Fruit fly (Drosophila melanogaster) whole organism, prepupa: ENCODE results near the gene CG33635.

Source experiments
- Blimp-1 ChIP-seq: fragments of 200-800 bp; sonication (Bioruptor generic); optimal IDR thresholded peaks from 3 replicates; lab custom pipeline; 2017; ENCODE audit warnings: missing biosample characterization, missing genetic modification characterization, mild to moderate bottlenecking, moderate library complexity, missing genetic modification reagents
- CG11294 ChIP-seq: fragments of 200-800 bp; sonication (Bioruptor generic); IDR thresholded peaks from 2 replicates; pipeline ENCODE4 v1.3.6; 2022; ENCODE audit warnings: missing biosample characterization, missing genetic modification characterization
- CG11762 ChIP-seq: fragments of 200-800 bp; sonication (Bioruptor generic); optimal IDR thresholded peaks from 3 replicates; lab custom pipeline; 2016; ENCODE audit warnings: missing biosample characterization, missing genetic modification characterization; ENCODE audit not compliant: insufficient read depth
- CG15336 ChIP-seq: fragments of 200-800 bp; sonication (Bioruptor generic); IDR thresholded peaks from 2 replicates; pipeline ENCODE4 v1.3.6; 2022; ENCODE audit warnings: missing biosample characterization, missing genetic modification characterization
- CG1621 ChIP-seq: fragments of 200-800 bp; sonication (Bioruptor generic); optimal IDR thresholded peaks from 3 replicates; lab custom pipeline; 2018; ENCODE audit warnings: missing biosample characterization, mild to moderate bottlenecking, missing genetic modification characterization
- CG16779 ChIP-seq: fragments of 200-800 bp; sonication (Bioruptor generic); optimal IDR thresholded peaks from 3 replicates; lab custom pipeline; 2017; ENCODE audit warnings: missing biosample characterization, mild to moderate bottlenecking, missing genetic modification characterization
- CG31627 ChIP-seq: fragments of 200-800 bp; sonication (Bioruptor generic); optimal IDR thresholded peaks from 3 replicates; lab custom pipeline; 2016; ENCODE audit warnings: missing biosample characterization, missing genetic modification characterization
- CG32006 ChIP-seq: fragments of 200-800 bp; sonication (Bioruptor generic); optimal IDR thresholded peaks from 3 replicates; lab custom pipeline; 2017; ENCODE audit warnings: missing biosample characterization, mild to moderate bottlenecking, missing genetic modification characterization
- CG3919 ChIP-seq: fragments of 200-800 bp; sonication (Bioruptor generic); optimal IDR thresholded peaks from 3 replicates; lab custom pipeline; 2016; ENCODE audit warnings: missing biosample characterization, missing genetic modification characterization
- CG6163 ChIP-seq: fragments of 200-800 bp; sonication (Bioruptor generic); IDR thresholded peaks from 3 replicates; pipeline ENCODE4 v1.3.6; 2022; ENCODE audit warnings: missing biosample characterization, missing genetic modification characterization
- CG6276 ChIP-seq: fragments of 200-800 bp; sonication (Bioruptor generic); optimal IDR thresholded peaks from 2 replicates; lab custom pipeline; 2017; ENCODE audit warnings: missing biosample characterization, mild to moderate bottlenecking, missing genetic modification characterization
- CG6792 ChIP-seq: fragments of 200-800 bp; sonication (Bioruptor generic); optimal IDR thresholded peaks from 3 replicates; lab custom pipeline; 2016; ENCODE audit warnings: missing biosample characterization, missing genetic modification characterization
- CG6808 ChIP-seq: fragments of 200-800 bp; sonication (Bioruptor generic); optimal IDR thresholded peaks from 3 replicates; lab custom pipeline; 2017; ENCODE audit warnings: missing biosample characterization, missing genetic modification characterization, mild to moderate bottlenecking, moderate library complexity, missing genetic modification reagents
- CG6854 ChIP-seq: fragments of 200-800 bp; sonication (Bioruptor generic); optimal IDR thresholded peaks from 2 replicates; lab custom pipeline; 2017; ENCODE audit warnings: missing biosample characterization, mild to moderate bottlenecking, missing genetic modification characterization
- CG7368 ChIP-seq: fragments of 200-800 bp; sonication (Bioruptor generic); optimal IDR thresholded peaks from 3 replicates; lab custom pipeline; 2016; ENCODE audit warnings: missing biosample characterization, missing genetic modification characterization
- CG8119 ChIP-seq: fragments of 200-800 bp; sonication (Bioruptor generic); IDR thresholded peaks from 3 replicates; pipeline ENCODE4 v1.3.6; 2022; ENCODE audit warnings: missing biosample characterization, missing genetic modification characterization
- CG9139 ChIP-seq: fragments of 200-800 bp; sonication (Bioruptor generic); optimal IDR thresholded peaks from 3 replicates; lab custom pipeline; 2017; ENCODE audit warnings: missing biosample characterization, mild to moderate bottlenecking, missing genetic modification characterization
- Eip75B ChIP-seq: fragments of 200-800 bp; sonication (Bioruptor generic); optimal IDR thresholded peaks from 3 replicates; lab custom pipeline; 2016; ENCODE audit warnings: missing biosample characterization, missing genetic modification characterization
- Eip78C ChIP-seq: fragments of 200-800 bp; sonication (Bioruptor generic); peaks from one replicate; lab custom pipeline; 2016; ENCODE audit warnings: missing biosample characterization, missing genetic modification characterization
- Eip93F ChIP-seq: fragments of 200-800 bp; sonication (Bioruptor generic); optimal IDR thresholded peaks from 2 replicates; lab custom pipeline; 2016; ENCODE audit warnings: missing biosample characterization, mild to moderate bottlenecking, missing genetic modification characterization
- Ets96B ChIP-seq: fragments of 200-800 bp; optimal IDR thresholded peaks from 2 replicates; lab custom pipeline; 2019; ENCODE audit warnings: missing biosample characterization, mild to moderate bottlenecking, missing genetic modification characterization, moderate library complexity
- Gug ChIP-seq: fragments of 200-800 bp; sonication (Bioruptor generic); IDR thresholded peaks from 2 replicates; pipeline ENCODE4 v1.3.6; 2022; ENCODE audit warnings: missing biosample characterization, missing genetic modification characterization
- Hr39 ChIP-seq: fragments of 200-800 bp; sonication (Bioruptor generic); optimal IDR thresholded peaks from 2 replicates; lab custom pipeline; 2016; ENCODE audit warnings: missing biosample characterization, missing genetic modification characterization
- Hr4 ChIP-seq: fragments of 200-800 bp; sonication (Bioruptor generic); optimal IDR thresholded peaks from 3 replicates; lab custom pipeline; 2016; ENCODE audit warnings: missing biosample characterization, missing genetic modification characterization
- Lpt ChIP-seq: fragments of 200-800 bp; sonication (Bioruptor generic); optimal IDR thresholded peaks from 3 replicates; lab custom pipeline; 2016; ENCODE audit warnings: missing biosample characterization, missing genetic modification characterization
- OdsH ChIP-seq: fragments of 200-800 bp; sonication (Bioruptor generic); optimal IDR thresholded peaks from 3 replicates; lab custom pipeline; 2016; ENCODE audit warnings: missing biosample characterization, missing genetic modification characterization
- Sox102F ChIP-seq: fragments of 200-800 bp; sonication (Bioruptor generic); optimal IDR thresholded peaks from 2 replicates; lab custom pipeline; 2016; ENCODE audit warnings: missing biosample characterization, mild to moderate bottlenecking, missing genetic modification characterization
- Sox14 ChIP-seq: fragments of 200-800 bp; sonication (Bioruptor generic); optimal IDR thresholded peaks from 3 replicates; lab custom pipeline; 2016; ENCODE audit warnings: missing biosample characterization, missing genetic modification characterization
- achi ChIP-seq: fragments of 200-800 bp; sonication (Bioruptor generic); optimal IDR thresholded peaks from 3 replicates; lab custom pipeline; 2016; ENCODE audit warnings: missing biosample characterization, missing genetic modification characterization
- cyc ChIP-seq: fragments of 200-800 bp; sonication (Bioruptor generic); optimal IDR thresholded peaks from 3 replicates; lab custom pipeline; 2016; ENCODE audit warnings: missing biosample characterization, missing genetic modification characterization
- dac ChIP-seq: fragments of 200-800 bp; sonication (Bioruptor generic); optimal IDR thresholded peaks from 2 replicates; lab custom pipeline; 2017; ENCODE audit warnings: missing biosample characterization, mild to moderate bottlenecking, missing genetic modification characterization
- dsx ChIP-seq: fragments of 200-800 bp; optimal IDR thresholded peaks from 3 replicates; lab custom pipeline; 2019; ENCODE audit warnings: missing biosample characterization, mild to moderate bottlenecking, missing genetic modification characterization, moderate library complexity; ENCODE audit not compliant: poor library complexity, severe bottlenecking
- eg ChIP-seq: fragments of 200-800 bp; sonication (Bioruptor generic); IDR thresholded peaks from 3 replicates; pipeline ENCODE4 v1.3.6; 2022; ENCODE audit warnings: missing biosample characterization, missing genetic modification characterization
- esn ChIP-seq: fragments of 200-800 bp; sonication (Bioruptor generic); optimal IDR thresholded peaks from 2 replicates; lab custom pipeline; 2016; ENCODE audit warnings: missing biosample characterization, mild to moderate bottlenecking, missing genetic modification characterization, moderate library complexity
- fkh ChIP-seq: fragments of 200-800 bp; sonication (Bioruptor generic); optimal IDR thresholded peaks from 3 replicates; lab custom pipeline; 2017; ENCODE audit warnings: missing biosample characterization, mild to moderate bottlenecking, missing genetic modification characterization, moderate library complexity
- lz ChIP-seq: fragments of 200-800 bp; sonication (Bioruptor generic); optimal IDR thresholded peaks from 3 replicates; lab custom pipeline; 2016; ENCODE audit warnings: missing biosample characterization, missing genetic modification characterization
- net ChIP-seq: fragments of 200-800 bp; sonication (Bioruptor generic); optimal IDR thresholded peaks from 3 replicates; lab custom pipeline; 2016; ENCODE audit warnings: missing biosample characterization, missing genetic modification characterization
- pdm3 ChIP-seq: fragments of 200-800 bp; sonication (Bioruptor generic); optimal IDR thresholded peaks from 3 replicates; lab custom pipeline; 2016; ENCODE audit warnings: missing biosample characterization, missing genetic modification characterization
- salr ChIP-seq, 2 experiments: fragments of 200-800 bp; sonication (Bioruptor generic); optimal IDR thresholded peaks; 3 replicates each; lab custom pipeline; 2016 to 2018; ENCODE audit warnings: missing biosample characterization in 2 of 2, missing genetic modification characterization in 2 of 2, mild to moderate bottlenecking in 1 of 2
- spab ChIP-seq: fragments of 200-800 bp; sonication (Bioruptor generic); optimal IDR thresholded peaks from 2 replicates; lab custom pipeline; 2017; ENCODE audit warnings: missing biosample characterization, mild to moderate bottlenecking, missing genetic modification characterization, missing genetic modification reagents
- ss ChIP-seq, 2 experiments: fragments of 200-800 bp; sonication (Bioruptor generic); optimal IDR thresholded peaks; 2 replicates in 1 of 2; 3 replicates in 1 of 2; lab custom pipeline; 2017 to 2018; ENCODE audit warnings: mild to moderate bottlenecking in 2 of 2, missing biosample characterization in 2 of 2, missing genetic modification characterization in 2 of 2, moderate library complexity in 1 of 2
- svp ChIP-seq: fragments of 200-800 bp; sonication (Bioruptor generic); peaks from one replicate; lab custom pipeline; 2016; ENCODE audit warnings: missing biosample characterization, missing genetic modification characterization
- topi ChIP-seq: fragments of 200-800 bp; sonication (Bioruptor generic); optimal IDR thresholded peaks from 3 replicates; lab custom pipeline; 2016; ENCODE audit warnings: missing biosample characterization, missing genetic modification characterization
- vri ChIP-seq: fragments of 200-800 bp; sonication (Bioruptor generic); optimal IDR thresholded peaks from 3 replicates; lab custom pipeline; 2016; ENCODE audit warnings: missing biosample characterization, mild to moderate bottlenecking, missing genetic modification characterization

Gene CG33635

dm6 chr2L:134563-135382 is 23.7 kb downstream of the CG33635 start (continued):
- TF ChIP-seq Eip93F (GFP tag; lab: Kevin White, UChicago) (no peak), Eip75B (GFP tag; lab: Kevin White, UChicago) (peak; percentile 2), Eip78C (GFP tag; lab: Kevin White, UChicago) (peak; percentile 86), CG11762 (GFP tag; lab: Kevin White, UChicago) (no peak), salr (GFP tag; optimal IDR thresholded peaks at IDR 0.05; lab: Kevin White, UChicago) (no peak), topi (no peak), Lpt (GFP tag; lab: Kevin White, UChicago) (no peak), dsx (GFP tag; lab: Kevin White, UChicago) (no peak), CG9139 (GFP tag; lab: Kevin White, UChicago) (no peak), Hr39 (GFP tag; lab: Kevin White, UChicago) (no peak), CG6808 (no peak), lz (GFP tag; lab: Kevin White, UChicago) (no peak), dac (GFP tag; lab: Kevin White, UChicago) (no peak), svp (GFP tag; lab: Kevin White, UChicago) (peak; percentile 90)
- TF ChIP-seq, all 60 proteins: peak for 12

dm6 chr2L:131466-132270 is 26.8 kb downstream of the CG33635 start, which contains the start of gene Gs1:
TSS of gene Gs1 (plus strand) at chr2L:132077.
- TF ChIP-seq Sox14 (GFP tag; lab: Kevin White, UChicago) (peak; percentile 72), eg (peak; percentile 70; the same call in 1 of the 3 replicates), CG7368 (GFP tag; lab: Kevin White, UChicago) (no peak), Ets96B (tag; lab: Kevin White, UChicago) (peak; percentile 27), fkh (GFP tag; lab: Kevin White, UChicago) (peak; percentile 48), CG1621 (tag; lab: Kevin White, UChicago) (peak; percentile 21), CG6808 (peak; percentile 100), cyc (GFP tag; lab: Kevin White, UChicago) (no peak), Lpt (GFP tag; lab: Kevin White, UChicago) (peak; percentile 15), Eip75B (GFP tag; lab: Kevin White, UChicago) (no peak), Gug (GFP tag; lab: Robert Waterston, UW) (no peak), CG6163 (GFP tag; lab: Robert Waterston, UW) (peak; percentile 69; the same call in 2 of the 3 replicates), net (GFP tag; lab: Kevin White, UChicago) (peak; percentile 68), Hr4 (peak; percentile 43), CG11294 (GFP tag; lab: Robert Waterston, UW) (no peak), OdsH (GFP tag; lab: Kevin White, UChicago) (peak; percentile 5), CG9139 (GFP tag; lab: Kevin White, UChicago) (peak; percentile 50), CG11762 (GFP tag; lab: Kevin White, UChicago) (no peak), CG6854 (GFP tag; lab: Kevin White, UChicago) (peak; percentile 37), CG31627 (GFP tag; lab: Kevin White, UChicago) (no peak), CG8119 (GFP tag; lab: Robert Waterston, UW) (peak; percentile 57; the same call in 2 of the 3 replicates), Eip78C (GFP tag; lab: Kevin White, UChicago) (peak; percentile 87), spab (GFP tag; lab: Kevin White, UChicago) (peak; percentile 5), Blimp-1 (peak; percentile 62), pdm3 (GFP tag; lab: Kevin White, UChicago) (no peak), svp (GFP tag; lab: Kevin White, UChicago) (peak; percentile 75), CG3919 (GFP tag; lab: Kevin White, UChicago) (peak; percentile 24), topi (peak; percentile 20), CG6276 (GFP tag; lab: Kevin White, UChicago) (peak; percentile 86), ss (GFP tag; optimal IDR thresholded peaks at IDR 0.05; lab: Kevin White, UChicago) (peak; percentile 58 to 72), CG16779 (peak; percentile 39), CG15336 (GFP tag; lab: Robert Waterston, UW) (peak; percentile 55; the same call in 1 of the 2 replicates), CG6792 (peak; percentile 21), Sox102F (GFP tag; lab: Kevin White, UChicago) (peak; percentile 52), vri (GFP tag; lab: Kevin White, UChicago) (peak; percentile 60), achi (GFP tag; lab: Kevin White, UChicago) (no peak), CG32006 (GFP tag; lab: Kevin White, UChicago) (peak; percentile 19), esn (GFP tag; lab: Kevin White, UChicago) (peak; percentile 24), salr (GFP tag; optimal IDR thresholded peaks at IDR 0.05; lab: Kevin White, UChicago) (peak in 1 of 2 experiments; percentile 21)
